Fruit fly (Drosophila melanogaster): ENCODE results near the gene CG4953.
A peak's percentile ranks its signal among the peaks of the same experiment; 100 is the strongest.

Gene CG4953

DNA sequence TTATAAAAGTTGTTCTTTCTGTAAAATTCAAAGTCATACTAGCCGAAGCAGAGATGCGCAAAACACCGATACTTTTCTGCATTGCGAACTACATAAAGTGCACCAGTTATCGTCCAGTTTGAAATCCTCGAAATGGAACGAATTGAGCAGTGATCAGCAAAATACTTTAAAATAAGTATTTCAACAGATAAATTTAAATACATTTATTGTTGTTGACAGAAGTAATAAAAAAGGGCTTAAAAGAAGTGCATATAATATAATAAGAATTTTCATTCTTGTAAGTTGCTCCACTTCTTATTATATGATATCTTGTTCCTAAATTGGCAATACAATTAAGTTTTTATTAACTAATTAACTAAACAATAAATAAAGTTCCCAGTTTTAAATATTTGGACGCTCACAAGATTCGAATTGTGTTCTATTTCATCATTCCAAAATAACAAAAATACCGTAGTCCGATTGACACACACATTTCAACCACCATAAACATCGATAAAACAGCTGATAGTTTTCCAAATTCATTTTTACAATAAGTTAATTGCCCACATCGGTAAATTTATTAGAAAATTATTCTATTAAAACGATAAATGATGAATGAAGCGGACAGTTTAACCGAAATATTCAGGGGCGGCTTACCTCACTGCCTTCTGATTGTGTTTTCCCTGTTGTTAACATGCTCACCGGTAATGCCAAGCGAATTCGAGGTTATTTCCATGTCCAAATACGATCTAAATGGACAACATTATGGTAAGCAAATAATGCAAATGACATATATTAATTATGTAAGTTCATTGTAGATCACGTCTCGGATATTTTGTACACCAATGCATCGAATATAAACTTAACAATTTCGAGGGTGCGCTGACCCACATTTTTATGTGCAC, 48.1 kb downstream of the CG4953 start, which contains the start of the genes Usp14 and CG4972:
Usp14 (minus strand) TSS at position 70 of the 884 bp plus-strand sequence.
CG4972 (plus strand) TSS at position 466 of the 884 bp plus-strand sequence.
- TF ChIP-seq Hr96 (GFP tag; optimal IDR thresholded peaks at IDR 0.05) (no peak), CG5204 (GFP tag; optimal IDR thresholded peaks at IDR 0.05) (no peak), Mnt (GFP tag; optimal IDR thresholded peaks at IDR 0.05) (no peak), bab1 (GFP tag; optimal IDR thresholded peaks at IDR 0.05) (no peak), kay (GFP tag; ENCODE audit: borderline replicate concordance) (peak; percentile 74), CG14711 (tag; optimal IDR thresholded peaks at IDR 0.05) (no peak), toe (GFP tag; optimal IDR thresholded peaks at IDR 0.05) (no peak), ovo (GFP tag; optimal IDR thresholded peaks at IDR 0.05) (no peak), CG11617 (GFP tag; optimal IDR thresholded peaks at IDR 0.05) (peak; percentile 19), cnc (optimal IDR thresholded peaks at IDR 0.05) (no peak), Crg-1 (GFP tag; optimal IDR thresholded peaks at IDR 0.05) (no peak), CG33017 (tag; optimal IDR thresholded peaks at IDR 0.05) (no peak), CG1620 (GFP tag; optimal IDR thresholded peaks at IDR 0.05) (peak; percentile 37), tj (GFP tag; optimal IDR thresholded peaks at IDR 0.05) (peak; percentile 5), pad (GFP tag; optimal IDR thresholded peaks at IDR 0.05) (no peak), CG7045 (GFP tag; optimal IDR thresholded peaks at IDR 0.05) (no peak)

dm6 chr2L:10315888-10316287, 49.4 kb downstream of the CG4953 start:
- TF ChIP-seq CG11617 (GFP tag; optimal IDR thresholded peaks at IDR 0.05) = no peak
- TF ChIP-seq kay (GFP tag; ENCODE audit: borderline replicate concordance) = peak; percentile 88
- TF ChIP-seq Mnt (GFP tag; optimal IDR thresholded peaks at IDR 0.05) = no peak
- no peak for TF ChIP-seq toe (GFP tag; optimal IDR thresholded peaks at IDR 0.05)
- no peak for TF ChIP-seq cnc (optimal IDR thresholded peaks at IDR 0.05)
- TF ChIP-seq Clk (GFP tag; optimal IDR thresholded peaks at IDR 0.05) = no peak

Measured in whole organism, adult.